Fruit fly (Drosophila melanogaster): ENCODE results near the gene CG13855.

DNA sequence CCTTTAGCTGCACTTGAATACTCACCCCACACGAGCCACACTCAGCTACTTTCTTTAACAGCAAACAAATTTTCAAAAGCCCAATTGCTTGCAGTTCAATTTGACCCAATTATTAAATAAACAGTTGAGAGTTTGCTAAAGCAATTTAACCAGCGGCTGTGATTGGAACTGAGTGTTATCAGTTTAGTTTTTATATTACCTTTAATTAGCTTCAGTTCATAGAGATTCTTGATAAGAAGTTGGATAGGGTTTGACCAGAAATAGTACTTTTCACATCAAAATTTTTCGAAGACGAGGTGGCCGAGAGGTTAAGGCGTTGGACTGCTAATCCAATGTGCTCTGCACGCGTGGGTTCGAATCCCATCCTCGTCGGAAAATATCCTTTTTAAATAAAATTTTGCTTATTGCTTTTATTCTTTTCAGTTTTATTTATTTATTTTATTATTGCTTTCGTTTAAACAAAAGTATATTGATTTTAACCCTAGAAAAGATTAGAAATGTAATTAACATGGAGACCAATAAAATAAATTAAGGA lies 9.4 kb upstream of the CG13855 start:
- TF ChIP-seq CG8478 (optimal IDR thresholded peaks at IDR 0.05) = no peak
- TF ChIP-seq psq (optimal IDR thresholded peaks at IDR 0.05) = no peak
- TF ChIP-seq pan (optimal IDR thresholded peaks at IDR 0.05) = no peak
- no peak for TF ChIP-seq Dll (optimal IDR thresholded peaks at IDR 0.05)

Data from whole organism.